Worm (Caenorhabditis elegans) whole organism, L4 larva: ENCODE data around the gene col-167.

ENCODE experiments used
- nhr-76 ChIP-seq: fragments of 150-350 bp; optimal IDR thresholded peaks from 2 replicates; lab custom pipeline; 2014; ENCODE audit warnings: missing biosample characterization, missing genetic modification characterization
- pha-4 ChIP-seq, 2 experiments: fragments of 150-350 bp in 1 of 2; fragments of 200-800 bp in 1 of 2; sonication (Bioruptor generic) in 1 of 2; IDR thresholded peaks in 1 of 2; optimal IDR thresholded peaks in 1 of 2; 2 replicates each; pipeline versions ENCODE4 v1.3.6 to Lab custom; 2014 to 2022; ENCODE audit warnings: missing genetic modification characterization in 2 of 2, missing genetic modification reagents in 2 of 2, missing biosample characterization in 1 of 2, missing compliant biosample characterization in 1 of 2

DNA sequence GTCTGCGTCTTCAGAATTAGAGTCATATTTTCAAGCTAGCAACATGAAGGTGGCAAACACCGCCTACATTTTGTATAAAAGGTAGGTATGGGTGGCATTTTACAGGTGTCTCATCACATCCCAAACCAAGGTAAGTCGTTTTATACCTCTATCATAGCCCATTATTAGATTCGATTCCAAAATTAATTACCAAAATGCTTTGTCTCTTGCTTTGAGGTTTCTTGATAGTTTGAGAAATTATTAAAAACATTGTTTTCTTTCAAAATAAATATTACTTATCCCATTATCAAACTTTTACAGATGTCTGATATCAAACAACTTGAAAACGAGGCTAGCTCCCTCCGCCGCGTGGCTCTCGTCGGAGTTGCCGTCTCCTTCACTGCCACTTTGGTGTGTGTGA, 2.8 kb downstream of the col-167 start, which contains the start of gene col-168:
- TF ChIP-seq nhr-76 (tag; lab: Kevin White, UChicago) = no peak
- no peak for TF ChIP-seq pha-4 (GFP tag; IDR thresholded peaks at IDR 0.05; lab: Robert Waterston, UW)
- no peak for TF ChIP-seq pha-4 (tag; optimal IDR thresholded peaks at IDR 0.05; lab: Kevin White, UChicago)
